Fruit fly (Drosophila melanogaster) whole organism, embryonic: Measurements from ENCODE around the gene Gycbeta100B.

Experiments used
- ATbp ChIP-seq: fragments of 200-800 bp; sonication (Bioruptor generic); optimal IDR thresholded peaks from 2 replicates; lab custom pipeline; 2017; ENCODE audit warnings: missing biosample characterization, mild to moderate bottlenecking, missing genetic modification characterization, missing genetic modification reagents
- Blimp-1 ChIP-seq: fragments of 200-800 bp; sonication (Bioruptor generic); optimal IDR thresholded peaks from 3 replicates; lab custom pipeline; 2018; ENCODE audit warnings: missing biosample characterization, missing genetic modification characterization, mild to moderate bottlenecking, moderate library complexity, missing genetic modification reagents
- Bteb2 ChIP-seq: fragments of 200-800 bp; sonication (Bioruptor generic); optimal IDR thresholded peaks from 2 replicates; lab custom pipeline; 2016; ENCODE audit warnings: missing biosample characterization, missing genetic modification characterization
- C15 ChIP-seq: fragments of 200-800 bp; sonication (Bioruptor generic); IDR thresholded peaks from 3 replicates; pipeline ENCODE4 v1.3.6; 2022; ENCODE audit warnings: missing biosample characterization, missing genetic modification characterization
- CG10431 ChIP-seq: fragments of 200-800 bp; sonication (Bioruptor generic); optimal IDR thresholded peaks from 3 replicates; lab custom pipeline; 2018; ENCODE audit warnings: missing biosample characterization, mild to moderate bottlenecking, missing genetic modification characterization
- CG11247 ChIP-seq: fragments of 200-800 bp; sonication (Bioruptor generic); IDR thresholded peaks from 2 replicates; pipeline ENCODE4 v1.3.6; 2022; ENCODE audit warnings: missing biosample characterization, missing genetic modification characterization
- CG12299 ChIP-seq: fragments of 200-800 bp; sonication (Bioruptor generic); optimal IDR thresholded peaks from 2 replicates; lab custom pipeline; 2018; ENCODE audit warnings: missing biosample characterization, mild to moderate bottlenecking, missing genetic modification characterization
- CG12769 ChIP-seq: fragments of 200-800 bp; sonication (Bioruptor generic); optimal IDR thresholded peaks from 2 replicates; lab custom pipeline; 2019; ENCODE audit warnings: missing biosample characterization, mild to moderate bottlenecking, missing genetic modification characterization, moderate library complexity
- CG13123 ChIP-seq: fragments of 200-800 bp; sonication (Bioruptor generic); optimal IDR thresholded peaks from 2 replicates; lab custom pipeline; 2016; ENCODE audit warnings: missing biosample characterization, missing genetic modification characterization
- CG13287 ChIP-seq: fragments of 200-800 bp; sonication (Bioruptor generic); IDR thresholded peaks from 2 replicates; pipeline ENCODE4 v1.3.6; 2022; ENCODE audit warnings: missing biosample characterization, missing genetic modification characterization; ENCODE audit not compliant: partially characterized antibody
- CG13424 ChIP-seq: fragments of 200-800 bp; sonication (Bioruptor generic); optimal IDR thresholded peaks from 2 replicates; lab custom pipeline; 2019; ENCODE audit warnings: missing biosample characterization, mild to moderate bottlenecking, missing genetic modification characterization, moderate library complexity
- CG15514 ChIP-seq: fragments of 200-800 bp; sonication (Bioruptor generic); optimal IDR thresholded peaks from 3 replicates; lab custom pipeline; 2017; ENCODE audit warnings: missing biosample characterization, missing genetic modification characterization, mild to moderate bottlenecking, moderate library complexity, missing genetic modification reagents
- CG1792 ChIP-seq: fragments of 200-800 bp; sonication (Bioruptor generic); optimal IDR thresholded peaks from 2 replicates; lab custom pipeline; 2016; ENCODE audit warnings: missing biosample characterization, missing genetic modification characterization
- CG2712 ChIP-seq: fragments of 200-800 bp; optimal IDR thresholded peaks from 3 replicates; lab custom pipeline; 2019; ENCODE audit warnings: missing biosample characterization, mild to moderate bottlenecking, missing genetic modification characterization, moderate library complexity
- CG2875 ChIP-seq: fragments of 200-800 bp; sonication (Bioruptor generic); optimal IDR thresholded peaks from 2 replicates; lab custom pipeline; 2017; ENCODE audit warnings: missing biosample characterization, mild to moderate bottlenecking, missing genetic modification characterization, missing genetic modification reagents
- CG31441 ChIP-seq: fragments of 200-800 bp; sonication (Bioruptor generic); IDR thresholded peaks from 2 replicates; pipeline ENCODE4 v1.3.6; 2022; ENCODE audit warnings: missing biosample characterization, missing genetic modification characterization
- CG3163 ChIP-seq: fragments of 200-800 bp; sonication (Bioruptor generic); optimal IDR thresholded peaks from 3 replicates; lab custom pipeline; 2016; ENCODE audit warnings: missing biosample characterization, missing genetic modification characterization
- CG7928 ChIP-seq: fragments of 200-800 bp; sonication (Bioruptor generic); optimal IDR thresholded peaks from 2 replicates; lab custom pipeline; 2017; ENCODE audit warnings: missing biosample characterization, mild to moderate bottlenecking, missing genetic modification characterization
- CHES-1-like ChIP-seq: fragments of 200-800 bp; sonication (Bioruptor generic); optimal IDR thresholded peaks from 2 replicates; lab custom pipeline; 2016; ENCODE audit warnings: missing biosample characterization, missing genetic modification characterization
- CoRest ChIP-seq: fragments of 200-800 bp; sonication (Bioruptor generic); optimal IDR thresholded peaks from 3 replicates; lab custom pipeline; 2018; ENCODE audit warnings: missing biosample characterization, mild to moderate bottlenecking, missing genetic modification characterization, moderate library complexity
- CrebB ChIP-seq: fragments of 200-800 bp; sonication (Bioruptor generic); optimal IDR thresholded peaks from 3 replicates; lab custom pipeline; 2018; ENCODE audit warnings: missing biosample characterization, mild to moderate bottlenecking, missing genetic modification characterization
- Dp ChIP-seq: fragments of 200-800 bp; sonication (Bioruptor generic); optimal IDR thresholded peaks from 2 replicates; lab custom pipeline; 2018; ENCODE audit warnings: missing biosample characterization, mild to moderate bottlenecking, missing genetic modification characterization, moderate library complexity
- GATAe ChIP-seq: fragments of 200-800 bp; sonication (Bioruptor generic); conservative IDR thresholded peaks from 2 replicates; pipeline ENCODE4 v1.3.6; 2022; ENCODE audit warnings: missing biosample characterization, missing genetic modification characterization
- Hey ChIP-seq: fragments of 200-800 bp; sonication (Bioruptor generic); optimal IDR thresholded peaks from 3 replicates; lab custom pipeline; 2018; ENCODE audit warnings: missing biosample characterization, mild to moderate bottlenecking, missing genetic modification characterization
- Hmr ChIP-seq: fragments of 200-800 bp; sonication (Bioruptor generic); optimal IDR thresholded peaks from 3 replicates; lab custom pipeline; 2017; ENCODE audit warnings: mild to moderate bottlenecking, missing biosample characterization, missing genetic modification reagents, missing genetic modification characterization
- Hr78 ChIP-seq, 2 experiments: fragments of 200-800 bp in 1 of 2; fragments of >200 bp in 1 of 2; sonication (Bioruptor generic) in 1 of 2; optimal IDR thresholded peaks; 2 replicates each; lab custom pipeline; 2017 to 2019; ENCODE audit warnings: missing biosample characterization in 2 of 2, missing genetic modification characterization in 2 of 2, mild to moderate bottlenecking in 1 of 2, moderate library complexity in 1 of 2
- Hsf ChIP-seq: fragments of 200-800 bp; sonication (Bioruptor generic); optimal IDR thresholded peaks from 3 replicates; lab custom pipeline; 2016; ENCODE audit warnings: missing biosample characterization, missing genetic modification characterization
- MTF-1 ChIP-seq: fragments of 200-800 bp; sonication (Bioruptor generic); optimal IDR thresholded peaks from 2 replicates; lab custom pipeline; 2018; ENCODE audit warnings: missing biosample characterization, mild to moderate bottlenecking, missing genetic modification characterization, borderline replicate concordance
- Mrtf ChIP-seq: fragments of 200-800 bp; sonication (Bioruptor generic); IDR thresholded peaks from 3 replicates; pipeline ENCODE4 v1.3.6; 2022; ENCODE audit warnings: missing biosample characterization, missing genetic modification characterization
- Oli ChIP-seq: fragments of 200-800 bp; sonication (Bioruptor generic); optimal IDR thresholded peaks from 2 replicates; lab custom pipeline; 2018; ENCODE audit warnings: missing biosample characterization, mild to moderate bottlenecking, missing genetic modification characterization, moderate library complexity
- Poxn ChIP-seq: fragments of 200-800 bp; sonication (Bioruptor generic); IDR thresholded peaks from 2 replicates; pipeline ENCODE4 v1.3.6; 2022; ENCODE audit warnings: missing biosample characterization, missing genetic modification characterization
- Ptx1 ChIP-seq: fragments of 200-800 bp; sonication (Bioruptor generic); IDR thresholded peaks from 2 replicates; pipeline ENCODE4 v1.3.6; 2022; ENCODE audit warnings: missing biosample characterization, missing genetic modification characterization
- Scr ChIP-seq: fragments of 200-800 bp; sonication (Bioruptor generic); IDR thresholded peaks from 2 replicates; pipeline ENCODE4 v1.3.6; 2022; ENCODE audit warnings: missing biosample characterization, missing genetic modification characterization; ENCODE audit not compliant: partially characterized antibody
- Trl ChIP-seq, 3 experiments: fragments of >200 bp in 2 of 3; fragments of 200-800 bp in 1 of 3; sonication (Bioruptor generic) in 1 of 3; optimal IDR thresholded peaks; 2 replicates in 1 of 3; 3 replicates in 2 of 3; lab custom pipeline; 2016 to 2017; ENCODE audit warnings: missing biosample characterization in 1 of 3, missing genetic modification characterization in 1 of 3
- Usf ChIP-seq: fragments of 200-800 bp; sonication (Bioruptor generic); optimal IDR thresholded peaks from 2 replicates; lab custom pipeline; 2017; ENCODE audit warnings: missing genotype, missing biosample characterization, missing genetic modification characterization
- ac ChIP-seq: fragments of 200-800 bp; sonication (Bioruptor generic); optimal IDR thresholded peaks from 3 replicates; lab custom pipeline; 2017; ENCODE audit warnings: missing biosample characterization, mild to moderate bottlenecking, missing genetic modification characterization
- corto ChIP-seq: fragments of 200-800 bp; sonication (Bioruptor generic); optimal IDR thresholded peaks from 2 replicates; lab custom pipeline; 2016; ENCODE audit warnings: missing biosample characterization, mild to moderate bottlenecking, missing genetic modification characterization, moderate library complexity
- eve ChIP-seq, 2 experiments: fragments of >200 bp; optimal IDR thresholded peaks; 2 replicates each; lab custom pipeline; 2017; ENCODE audit warnings: missing biosample characterization in 2 of 2, missing genetic modification characterization in 2 of 2
- exex ChIP-seq: fragments of 200-800 bp; sonication (Bioruptor generic); optimal IDR thresholded peaks from 4 replicates; lab custom pipeline; 2018; ENCODE audit warnings: missing biosample characterization, mild to moderate bottlenecking, missing genetic modification characterization, moderate library complexity
- grn ChIP-seq: fragments of 200-800 bp; sonication (Bioruptor generic); optimal IDR thresholded peaks from 3 replicates; lab custom pipeline; 2017; ENCODE audit warnings: missing biosample characterization, missing genetic modification characterization
- gro ChIP-seq: fragments of 200-800 bp; sonication (Bioruptor generic); optimal IDR thresholded peaks from 2 replicates; lab custom pipeline; 2016; ENCODE audit warnings: missing biosample characterization, missing genetic modification characterization
- gsb-n ChIP-seq: fragments of 200-800 bp; sonication (Bioruptor generic); optimal IDR thresholded peaks from 3 replicates; lab custom pipeline; 2018; ENCODE audit warnings: missing biosample characterization, mild to moderate bottlenecking, missing genetic modification characterization
- h ChIP-seq: fragments of >200 bp; optimal IDR thresholded peaks from 2 replicates; lab custom pipeline; 2017
- lmd ChIP-seq: fragments of 200-800 bp; sonication (Bioruptor generic); IDR thresholded peaks from 2 replicates; pipeline ENCODE4 v1.3.6; 2022; ENCODE audit warnings: missing biosample characterization, missing genetic modification characterization
- nerfin-1 ChIP-seq: fragments of 200-800 bp; sonication (Bioruptor generic); optimal IDR thresholded peaks from 3 replicates; lab custom pipeline; 2019; ENCODE audit warnings: missing biosample characterization, mild to moderate bottlenecking, missing genetic modification characterization, moderate library complexity
- sug ChIP-seq: fragments of 200-800 bp; optimal IDR thresholded peaks from 2 replicates; lab custom pipeline; 2019; ENCODE audit warnings: missing biosample characterization, mild to moderate bottlenecking, missing genetic modification characterization, moderate library complexity
- tap ChIP-seq: fragments of 200-800 bp; optimal IDR thresholded peaks from 3 replicates; lab custom pipeline; 2019; ENCODE audit warnings: missing biosample characterization, mild to moderate bottlenecking, missing genetic modification characterization, moderate library complexity
- tio ChIP-seq: fragments of 200-800 bp; sonication (Bioruptor generic); optimal IDR thresholded peaks from 2 replicates; lab custom pipeline; 2017; ENCODE audit warnings: missing biosample characterization, missing genetic modification characterization, inconsistent platforms
- tna ChIP-seq: fragments of 200-800 bp; sonication (Bioruptor generic); IDR thresholded peaks from 2 replicates; pipeline ENCODE4 v1.3.6; 2022; ENCODE audit warnings: missing biosample characterization, missing genetic modification characterization; ENCODE audit not compliant: partially characterized antibody
- zen ChIP-seq: fragments of 200-800 bp; sonication (Bioruptor generic); optimal IDR thresholded peaks from 3 replicates; lab custom pipeline; 2018; ENCODE audit warnings: missing biosample characterization, mild to moderate bottlenecking, missing genetic modification characterization, moderate library complexity

The Gycbeta100B gene

DNA sequence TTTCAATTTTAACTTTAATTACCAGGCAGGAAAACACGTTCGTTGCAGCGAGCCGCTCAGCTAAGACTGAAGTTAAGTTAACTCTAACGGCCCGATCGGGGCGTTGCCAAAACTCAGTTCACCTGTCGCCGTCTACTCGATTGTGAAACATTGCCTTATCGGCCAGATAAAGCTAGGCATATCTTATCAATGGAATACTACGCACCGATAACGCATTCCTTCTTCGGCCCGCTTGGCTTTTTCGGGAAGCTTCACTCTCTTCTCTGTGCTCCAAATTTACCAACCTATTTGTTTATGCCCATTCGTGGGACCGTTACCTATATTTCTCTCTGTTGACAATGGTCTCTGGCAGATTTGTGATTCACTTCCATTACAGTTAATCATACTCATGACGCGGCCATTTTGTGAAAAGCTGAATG is 61.5 kb downstream of the Gycbeta100B start, which contains the start of gene mesh (continued):
- TF ChIP-seq MTF-1 (GFP tag; lab: Kevin White, UChicago) (no peak), Ptx1 (GFP tag; lab: Robert Waterston, UW) (no peak), Scr (GFP tag; lab: Robert Waterston, UW) (0 out of 2 replicates have a peak, but pooled peaks have one; percentile 9), CG31441 (no peak), gro (GFP tag; lab: Kevin White, UChicago) (no peak), Oli (tag; lab: Kevin White, UChicago) (no peak), CG1792 (no peak), CG12299 (no peak), GATAe (GFP tag; lab: Robert Waterston, UW) (peak; percentile 97), exex (tag; lab: Kevin White, UChicago) (peak; percentile 46), CHES-1-like (GFP tag; lab: Kevin White, UChicago) (no peak), ATbp (GFP tag; lab: Kevin White, UChicago) (peak; percentile 19), Hmr (peak; percentile 1), Hsf (no peak), h (lab: Kevin White, UChicago) (no peak), CG2875 (GFP tag; lab: Kevin White, UChicago) (no peak), Hr78 (GFP tag; optimal IDR thresholded peaks at IDR 0.05; lab: Kevin White, UChicago) (no peak), tio (GFP tag; lab: Kevin White, UChicago) (no peak), CG10431 (GFP tag; lab: Kevin White, UChicago) (no peak), CG2712 (no peak), nerfin-1 (tag; lab: Kevin White, UChicago) (no peak), ac (GFP tag; lab: Kevin White, UChicago) (no peak), CrebB (tag; lab: Kevin White, UChicago) (no peak), corto (GFP tag; lab: Kevin White, UChicago) (no peak), grn (GFP tag; lab: Kevin White, UChicago) (peak; percentile 27), C15 (GFP tag; lab: Robert Waterston, UW) (no peak), Blimp-1 (GFP tag; lab: Kevin White, UChicago) (no peak), CG3163 (GFP tag; lab: Kevin White, UChicago) (no peak), Dp (GFP tag; lab: Kevin White, UChicago) (no peak), CoRest (tag; lab: Kevin White, UChicago) (no peak), CG12769 (tag; lab: Kevin White, UChicago) (peak; percentile 95), tap (tag; lab: Kevin White, UChicago) (no peak), CG7928 (GFP tag; lab: Kevin White, UChicago) (no peak), sug (peak; percentile 23), Hey (tag; lab: Kevin White, UChicago) (no peak), tna (GFP tag; lab: Robert Waterston, UW) (no peak), CG11247 (GFP tag; lab: Robert Waterston, UW) (no peak), Trl (optimal IDR thresholded peaks at IDR 0.05; lab: Kevin White, UChicago) (peak in 1 of 2 experiments; percentile 30), Trl (GFP tag; optimal IDR thresholded peaks at IDR 0.05; lab: Kevin White, UChicago) (no peak), gsb-n (no peak), CG15514 (GFP tag; lab: Kevin White, UChicago) (peak; percentile 3), Poxn (GFP tag; lab: Robert Waterston, UW) (no peak), Mrtf (GFP tag; lab: Robert Waterston, UW) (no peak), CG13287 (GFP tag; lab: Robert Waterston, UW) (peak; percentile 9; the same call in 1 of the 2 replicates), eve (GFP tag; optimal IDR thresholded peaks at IDR 0.05; lab: Kevin White, UChicago) (no peak), zen (tag; lab: Kevin White, UChicago) (no peak), Bteb2 (no peak), CG13123 (no peak), CG13424 (tag; lab: Kevin White, UChicago) (no peak), Usf (GFP tag; lab: Kevin White, UChicago) (no peak), lmd (GFP tag; lab: Robert Waterston, UW) (no peak)
